Worm (Caenorhabditis elegans) whole organism, L3 larva: ENCODE results near the gene nlp-33.

Source experiments
- R02D3.7 ChIP-seq: fragments of 150-350 bp; optimal IDR thresholded peaks from 2 replicates; lab custom pipeline; 2014; ENCODE audit warnings: missing biosample characterization, missing genetic modification characterization
- ZK546.5 ChIP-seq: sonication (generic microtip); optimal IDR thresholded peaks from 2 replicates; lab custom pipeline; 2017; ENCODE audit warnings: missing biosample characterization, missing genetic modification characterization
- aly-2 ChIP-seq: fragments of 150-350 bp; optimal IDR thresholded peaks from 2 replicates; lab custom pipeline; 2014; ENCODE audit warnings: missing biosample characterization, missing genetic modification characterization
- ama-1 ChIP-seq: fragments of 150-350 bp; optimal IDR thresholded peaks from 2 replicates; lab custom pipeline; 2018
- ceh-16 ChIP-seq: sonication (generic microtip); optimal IDR thresholded peaks from 2 replicates; lab custom pipeline; 2017; ENCODE audit warnings: missing biosample characterization, missing genetic modification characterization
- ceh-28 ChIP-seq: fragments of 150-350 bp; optimal IDR thresholded peaks from 2 replicates; lab custom pipeline; 2014; ENCODE audit warnings: missing biosample characterization, missing genetic modification reagents, missing genetic modification characterization
- ceh-82 ChIP-seq: fragments of 150-350 bp; optimal IDR thresholded peaks from 2 replicates; lab custom pipeline; 2014; ENCODE audit warnings: missing biosample characterization, missing genetic modification characterization
- daf-12 ChIP-seq: fragments of 150-350 bp; optimal IDR thresholded peaks from 2 replicates; lab custom pipeline; 2014; ENCODE audit warnings: missing biosample characterization, missing genetic modification reagents, missing genetic modification characterization
- egl-27 ChIP-seq: sonication (generic microtip); optimal IDR thresholded peaks from 4 replicates; lab custom pipeline; 2017; ENCODE audit warnings: missing biosample characterization, missing genetic modification reagents, missing genetic modification characterization
- egl-5 ChIP-seq: fragments of 150-350 bp; optimal IDR thresholded peaks from 2 replicates; lab custom pipeline; 2017; ENCODE audit warnings: missing biosample characterization, missing genetic modification reagents, missing genetic modification characterization, inconsistent platforms
- elt-1 ChIP-seq: fragments of 150-350 bp; optimal IDR thresholded peaks from 2 replicates; lab custom pipeline; 2014; ENCODE audit warnings: missing biosample characterization, missing genetic modification characterization
- elt-2 ChIP-seq: sonication (generic microtip); optimal IDR thresholded peaks from 2 replicates; lab custom pipeline; 2016; ENCODE audit warnings: missing genetic modification reagents, mild to moderate bottlenecking, missing genetic modification characterization, missing compliant biosample characterization
- elt-3 ChIP-seq, 3 experiments: fragments of 150-350 bp in 1 of 3; sonication (generic microtip) in 2 of 3; optimal IDR thresholded peaks; 2 replicates in 2 of 3; 4 replicates in 1 of 3; lab custom pipeline; 2014 to 2017; ENCODE audit warnings: missing biosample characterization in 3 of 3, missing genetic modification characterization in 3 of 3
- fkh-10 ChIP-seq: sonication (generic microtip); optimal IDR thresholded peaks from 2 replicates; lab custom pipeline; 2017; ENCODE audit warnings: missing biosample characterization, missing genetic modification reagents, missing genetic modification characterization
- fkh-2 ChIP-seq: fragments of 150-350 bp; optimal IDR thresholded peaks from 2 replicates; lab custom pipeline; 2014; ENCODE audit warnings: missing biosample characterization, missing genetic modification reagents, missing genetic modification characterization
- hmg-11 ChIP-seq: sonication (generic microtip); optimal IDR thresholded peaks from 2 replicates; lab custom pipeline; 2016; ENCODE audit warnings: missing genetic modification characterization, missing compliant biosample characterization
- lin-15B ChIP-seq: fragments of 150-350 bp; optimal IDR thresholded peaks from 2 replicates; lab custom pipeline; 2014; ENCODE audit warnings: missing biosample characterization, missing genetic modification characterization
- lin-39 ChIP-seq: fragments of 150-350 bp; optimal IDR thresholded peaks from 2 replicates; lab custom pipeline; 2018; ENCODE audit warnings: missing biosample characterization, missing genetic modification reagents, missing genetic modification characterization
- mml-1 ChIP-seq: fragments of 150-350 bp; sonication (generic microtip); optimal IDR thresholded peaks from 3 replicates; lab custom pipeline; 2014; ENCODE audit warnings: missing biosample characterization, missing genetic modification characterization
- nfya-1 ChIP-seq: sonication (generic microtip); optimal IDR thresholded peaks from 2 replicates; lab custom pipeline; 2017; ENCODE audit warnings: missing genetic modification characterization, mild to moderate bottlenecking, missing compliant biosample characterization, antibody characterized with exemption, moderate library complexity; ENCODE audit not compliant: insufficient read depth
- nhr-11 ChIP-seq: fragments of 150-350 bp; optimal IDR thresholded peaks from 2 replicates; lab custom pipeline; 2014; ENCODE audit warnings: missing biosample characterization, missing genetic modification characterization
- nhr-12 ChIP-seq: fragments of 150-350 bp; optimal IDR thresholded peaks from 2 replicates; lab custom pipeline; 2014; ENCODE audit warnings: missing biosample characterization, missing genetic modification characterization
- nhr-25 ChIP-seq: sonication (generic microtip); optimal IDR thresholded peaks from 2 replicates; lab custom pipeline; 2017; ENCODE audit warnings: missing biosample characterization, missing genetic modification characterization
- nhr-28 ChIP-seq: fragments of 150-350 bp; optimal IDR thresholded peaks from 2 replicates; lab custom pipeline; 2014; ENCODE audit warnings: missing biosample characterization, missing genetic modification characterization
- nhr-43 ChIP-seq: sonication (generic microtip); optimal IDR thresholded peaks from 2 replicates; lab custom pipeline; 2016; ENCODE audit warnings: mild to moderate bottlenecking, missing genetic modification characterization, missing compliant biosample characterization; ENCODE audit not compliant: poor library complexity, severe bottlenecking
- nhr-67 ChIP-seq: fragments of 150-350 bp; optimal IDR thresholded peaks from 2 replicates; lab custom pipeline; 2014; ENCODE audit warnings: missing biosample characterization, missing genetic modification characterization
- nhr-76 ChIP-seq: fragments of 150-350 bp; sonication (generic microtip); optimal IDR thresholded peaks from 5 replicates; lab custom pipeline; 2014; ENCODE audit warnings: missing biosample characterization, missing genetic modification characterization
- nhr-77 ChIP-seq: fragments of 150-350 bp; optimal IDR thresholded peaks from 2 replicates; lab custom pipeline; 2014; ENCODE audit warnings: missing biosample characterization, missing genetic modification characterization
- pha-4 ChIP-seq: fragments of 150-350 bp; optimal IDR thresholded peaks from 2 replicates; lab custom pipeline; 2014; ENCODE audit warnings: missing biosample characterization, missing genetic modification reagents, missing genetic modification characterization
- pqm-1 ChIP-seq: fragments of 150-350 bp; optimal IDR thresholded peaks from 2 replicates; lab custom pipeline; 2017; ENCODE audit warnings: missing biosample characterization, missing genetic modification characterization, inconsistent platforms
- sea-2 ChIP-seq: fragments of 150-350 bp; sonication (generic microtip); optimal IDR thresholded peaks from 4 replicates; lab custom pipeline; 2014; ENCODE audit warnings: missing biosample characterization, missing genetic modification reagents, missing genetic modification characterization
- skn-1 ChIP-seq: fragments of 150-350 bp; optimal IDR thresholded peaks from 2 replicates; lab custom pipeline; 2014; ENCODE audit warnings: missing biosample characterization, missing genetic modification characterization
- snpc-4 ChIP-seq: fragments of 150-350 bp; optimal IDR thresholded peaks from 2 replicates; lab custom pipeline; 2014; ENCODE audit warnings: missing biosample characterization, missing genetic modification characterization
- unc-39 ChIP-seq: sonication (generic microtip); optimal IDR thresholded peaks from 4 replicates; lab custom pipeline; 2017; ENCODE audit warnings: missing biosample characterization, missing genetic modification characterization
- unc-62 ChIP-seq: fragments of 150-350 bp; sonication (generic microtip); optimal IDR thresholded peaks from 4 replicates; lab custom pipeline; 2014; ENCODE audit warnings: missing biosample characterization, missing genetic modification reagents, missing genetic modification characterization

The nlp-33 gene

DNA sequence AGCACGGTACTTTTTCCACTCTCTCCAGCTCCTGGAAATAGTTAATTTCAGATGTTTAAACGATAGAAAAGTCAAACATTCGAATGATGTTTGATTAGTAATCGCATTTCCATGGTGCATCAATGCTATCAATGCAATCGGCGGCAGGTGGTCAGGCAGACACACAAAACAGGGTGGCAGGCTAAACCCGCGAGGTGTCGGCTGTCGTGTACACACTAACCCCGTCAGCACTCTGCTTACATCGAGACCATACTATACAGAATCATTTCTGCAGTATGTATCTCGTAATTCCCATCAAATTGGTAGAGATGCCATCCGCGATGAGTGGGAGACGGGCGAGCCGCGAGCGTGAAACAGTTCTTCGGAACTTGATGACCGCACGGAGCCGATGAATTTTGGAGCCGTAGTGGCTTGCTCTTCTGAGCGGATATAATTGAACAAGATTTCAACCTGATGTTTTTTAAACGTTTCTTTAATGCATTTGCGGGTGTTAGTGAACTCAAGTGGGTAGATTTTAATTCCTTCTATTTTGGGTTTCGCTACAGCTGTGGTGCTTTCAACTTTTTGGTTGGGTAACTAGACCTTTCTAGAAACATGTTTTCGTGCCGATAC is 29.7 kb downstream of the nlp-33 start:
- TF ChIP-seq elt-2 (tag; lab: Kevin White, UChicago) (peak; percentile 76), snpc-4 (tag; lab: Kevin White, UChicago) (peak; percentile 97), R02D3.7 (peak; percentile 5), nhr-77 (tag; lab: Kevin White, UChicago) (peak; percentile 38), nhr-43 (tag; lab: Kevin White, UChicago) (peak; percentile 61), pqm-1 (tag; lab: Kevin White, UChicago) (peak; percentile 65), ama-1 (peak; percentile 47), nfya-1 (tag; lab: Kevin White, UChicago) (peak; percentile 14)

DNA sequence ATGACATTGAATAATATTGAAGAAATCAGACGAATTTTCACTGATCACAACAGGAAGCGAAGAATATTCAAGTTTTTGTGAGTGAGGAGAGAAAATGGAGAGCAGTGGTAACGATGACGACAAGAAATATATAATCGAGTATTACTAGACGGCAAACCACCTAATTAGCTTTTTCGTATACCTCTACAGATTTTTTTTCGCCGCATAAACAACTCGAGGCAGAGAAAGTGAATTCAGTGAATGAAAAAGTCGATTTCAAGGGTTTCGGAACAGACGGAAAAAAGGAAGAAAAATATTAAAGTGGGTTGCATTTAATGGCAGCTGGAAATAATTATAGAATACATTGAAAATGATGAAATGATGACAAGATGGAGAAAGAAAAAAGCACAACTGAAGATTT is 30.4 kb downstream of the nlp-33 start, which contains the start of gene gpa-1:
Gene gpa-1, minus strand, starts transcription at position 101 of the 400 bp plus-strand sequence.
- TF ChIP-seq daf-12 (tag; lab: Kevin White, UChicago), result no peak
- no peak for TF ChIP-seq unc-39 (tag; lab: Kevin White, UChicago)
- no peak for TF ChIP-seq snpc-4 (tag; lab: Kevin White, UChicago)
- TF ChIP-seq fkh-2, result no peak
- no peak for TF ChIP-seq ZK546.5 (tag; lab: Kevin White, UChicago)
- no peak for TF ChIP-seq lin-39 (tag; lab: Kevin White, UChicago)
- no peak for TF ChIP-seq nhr-67 (tag; lab: Kevin White, UChicago)
- TF ChIP-seq pha-4 (tag; lab: Kevin White, UChicago), result no peak
- TF ChIP-seq ceh-16, result no peak
- TF ChIP-seq lin-15B, result no peak
- TF ChIP-seq nhr-28, result no peak
- TF ChIP-seq mml-1, result no peak
- no peak for TF ChIP-seq nhr-11 (tag; lab: Kevin White, UChicago)
- no peak for TF ChIP-seq elt-3 (tag; optimal IDR thresholded peaks at IDR 0.05; lab: Kevin White, UChicago)
- TF ChIP-seq nhr-12, result no peak
- no peak for TF ChIP-seq ceh-82 (tag; lab: Kevin White, UChicago)
- no peak for TF ChIP-seq nhr-25 (tag; lab: Kevin White, UChicago)

DNA sequence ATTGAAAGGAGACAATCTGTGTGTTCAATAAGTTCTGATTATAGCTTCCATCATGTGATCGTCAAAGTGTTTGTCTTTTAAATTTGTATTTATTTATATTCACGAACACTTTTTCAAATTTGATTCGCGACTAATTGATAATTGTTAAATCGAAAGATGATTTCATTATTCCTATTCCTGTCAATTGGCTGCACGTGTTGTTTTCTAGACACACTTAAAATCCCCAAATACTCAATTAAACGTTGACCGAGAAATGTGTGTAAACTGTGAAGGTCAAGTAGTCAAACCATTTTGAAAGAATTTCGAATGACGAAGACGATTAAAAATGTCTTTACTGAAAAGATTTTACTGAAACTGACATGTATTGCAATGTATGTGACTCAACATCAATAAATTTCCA is 33.8 kb downstream of the nlp-33 start:
- TF ChIP-seq fkh-2 (no peak), ceh-28 (no peak), fkh-10 (no peak), R02D3.7 (no peak), nhr-77 (tag; lab: Kevin White, UChicago) (no peak), nhr-76 (tag; lab: Kevin White, UChicago) (no peak), nhr-11 (tag; lab: Kevin White, UChicago) (no peak), mml-1 (no peak)

- TF ChIP-seq ceh-28 (no peak), elt-1 (tag; lab: Kevin White, UChicago) (no peak), fkh-2 (no peak), nhr-25 (tag; lab: Kevin White, UChicago) (no peak), egl-27 (tag; lab: Kevin White, UChicago) (no peak), unc-39 (tag; lab: Kevin White, UChicago) (no peak), sea-2 (no peak), hmg-11 (tag; lab: Kevin White, UChicago) (no peak), R02D3.7 (no peak), ceh-82 (tag; lab: Kevin White, UChicago) (no peak), unc-62 (GFP tag; lab: Kevin White, UChicago) (no peak), aly-2 (tag; lab: Kevin White, UChicago) (no peak), nhr-77 (tag; lab: Kevin White, UChicago) (no peak), lin-39 (tag; lab: Kevin White, UChicago) (no peak), skn-1 (no peak), elt-2 (tag; lab: Kevin White, UChicago) (no peak), nhr-28 (no peak), egl-5 (tag; lab: Kevin White, UChicago) (no peak)
These were observed 35.8 kb downstream of the nlp-33 start, which contains the start of gene cnc-10 for ce11 chrV:11182925-11183324. cnc-10 (plus strand) TSS chrV:11183225.
